Worm (Caenorhabditis elegans): ENCODE data around the gene T19E7.6.

T19E7.6 gene

DNA sequence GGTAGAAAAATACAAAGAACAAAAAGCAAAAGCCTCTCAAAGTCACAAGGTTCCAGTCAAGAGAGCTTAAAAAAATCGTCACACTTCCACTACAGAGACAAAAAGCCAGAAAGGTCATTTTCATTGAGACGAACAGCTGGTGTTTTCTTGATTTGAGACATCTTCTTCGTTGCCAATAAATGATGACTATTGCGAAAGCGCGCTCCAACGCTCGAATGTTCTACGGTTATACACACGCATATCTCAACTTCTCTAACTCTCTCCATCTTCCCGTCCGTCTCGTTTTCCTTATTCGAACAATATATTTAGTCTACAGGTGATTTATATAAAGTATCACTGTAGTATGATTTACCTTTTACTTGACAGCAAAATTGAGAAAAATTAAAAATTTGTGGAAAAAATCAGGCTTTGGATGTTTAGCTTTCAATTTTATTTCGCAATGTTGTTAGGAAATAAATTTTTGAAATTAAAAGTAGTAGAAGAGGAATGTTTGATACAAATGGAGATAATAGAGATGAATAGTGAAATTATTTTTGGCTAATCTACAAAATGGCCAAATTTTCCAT, 3.9 kb downstream of the T19E7.6 start (continued):
- TF ChIP-seq F57A8.1 (GFP tag; optimal IDR thresholded peaks at IDR 0.05) (no peak), tlf-1 (GFP tag; optimal IDR thresholded peaks at IDR 0.05) (no peak), chd-7 (tag; optimal IDR thresholded peaks at IDR 0.05) (peak; percentile 34), akir-1 (GFP tag; optimal IDR thresholded peaks at IDR 0.05) (no peak), ZK185.1 (tag; optimal IDR thresholded peaks at IDR 0.05; ENCODE audit: poor library complexity, severe bottlenecking) (no peak), snpc-1.3 (tag; optimal IDR thresholded peaks at IDR 0.05; ENCODE audit: insufficient read depth) (no peak), mel-28 (tag; optimal IDR thresholded peaks at IDR 0.05; ENCODE audit: borderline replicate concordance) (no peak), cebp-1 (GFP tag; IDR thresholded peaks at IDR 0.05) (peak; percentile 96), cebp-1 (tag; optimal IDR thresholded peaks at IDR 0.05) (peak; percentile 98), F57C9.4 (tag; optimal IDR thresholded peaks at IDR 0.05) (no peak), snpc-4 (GFP tag; optimal IDR thresholded peaks at IDR 0.05) (no peak), snpc-4 (tag; optimal IDR thresholded peaks at IDR 0.05) (peak in 1 of 4 experiments; percentile 67), nfyb-1 (GFP tag; IDR thresholded peaks at IDR 0.05) (peak; percentile 78), rcor-1 (GFP tag; IDR thresholded peaks at IDR 0.05) (no peak), cebp-2 (GFP tag; IDR thresholded peaks at IDR 0.05) (no peak), aptf-3 (GFP tag; IDR thresholded peaks at IDR 0.05) (no peak), F23B12.7 (tag; optimal IDR thresholded peaks at IDR 0.05; ENCODE audit: insufficient read depth) (no peak), madf-6 (GFP tag; IDR thresholded peaks at IDR 0.05) (no peak), nhr-179 (tag; optimal IDR thresholded peaks at IDR 0.05) (no peak), rpc-1 (optimal IDR thresholded peaks at IDR 0.05) (no peak), rpc-1 (tag; optimal IDR thresholded peaks at IDR 0.05) (no peak), sdz-38 (tag; optimal IDR thresholded peaks at IDR 0.05) (no peak), B0035.1 (tag; optimal IDR thresholded peaks at IDR 0.05) (no peak), B0261.1 (tag; optimal IDR thresholded peaks at IDR 0.05) (no peak), aptf-2 (GFP tag; conservative IDR thresholded peaks at IDR 0.05) (no peak), rec-8 (tag; optimal IDR thresholded peaks at IDR 0.05) (no peak), sptf-2 (GFP tag; optimal IDR thresholded peaks at IDR 0.05) (no peak), hrde-1 (tag; optimal IDR thresholded peaks at IDR 0.05; ENCODE audit: borderline replicate concordance) (no peak), tbp1 (GFP tag; optimal IDR thresholded peaks at IDR 0.05) (no peak), F55B11.4 (tag; optimal IDR thresholded peaks at IDR 0.05; ENCODE audit: borderline replicate concordance, insufficient read depth) (no peak), ceh-40 (GFP tag; IDR thresholded peaks at IDR 0.05) (no peak), nhr-90 (tag; optimal IDR thresholded peaks at IDR 0.05) (no peak), tbx-9 (tag; optimal IDR thresholded peaks at IDR 0.05; ENCODE audit: borderline replicate concordance) (no peak), dpff-1 (tag; optimal IDR thresholded peaks at IDR 0.05) (no peak), Y95B8A.8 (GFP tag; IDR thresholded peaks at IDR 0.05) (0 out of 2 replicates have a peak, but pooled peaks have one; percentile 12), athp-1 (tag; optimal IDR thresholded peaks at IDR 0.05) (no peak), lin-35 (GFP tag; optimal IDR thresholded peaks at IDR 0.05) (no peak), F37B4.10 (GFP tag; IDR thresholded peaks at IDR 0.05) (no peak), mes-4 (tag; optimal IDR thresholded peaks at IDR 0.05) (no peak), D2030.7 (GFP tag; IDR thresholded peaks at IDR 0.05) (no peak), Y67H2A.10 (GFP tag; conservative IDR thresholded peaks at IDR 0.05) (no peak), zim-3 (tag; optimal IDR thresholded peaks at IDR 0.05) (no peak), hmg-1.2 (GFP tag; IDR thresholded peaks at IDR 0.05) (peak; percentile 50; the same call in 1 of the 2 replicates), gei-17 (GFP tag; optimal IDR thresholded peaks at IDR 0.05) (no peak), Y79H2A.3 (GFP tag; conservative IDR thresholded peaks at IDR 0.05) (no peak), bed-1 (GFP tag; IDR thresholded peaks at IDR 0.05) (no peak), K12H6.12 (tag; optimal IDR thresholded peaks at IDR 0.05) (peak; percentile 46), Y53G8AR.9 (GFP tag; conservative IDR thresholded peaks at IDR 0.05) (no peak)

All from whole organism, young adult.